Fruit fly (Drosophila melanogaster) whole organism, embryonic: ENCODE results near the gene lqf.

ENCODE experiments used
- CG14667 ChIP-seq: fragments of 200-800 bp; sonication (Bioruptor generic); IDR thresholded peaks from 2 replicates; pipeline ENCODE4 v1.3.6; 2022; ENCODE audit warnings: missing biosample characterization, missing genetic modification characterization
- CG14965 ChIP-seq: fragments of 200-800 bp; sonication (Bioruptor generic); optimal IDR thresholded peaks from 2 replicates; lab custom pipeline; 2016; ENCODE audit warnings: missing biosample characterization, missing genetic modification characterization, borderline replicate concordance
- CG15514 ChIP-seq: fragments of 200-800 bp; sonication (Bioruptor generic); optimal IDR thresholded peaks from 3 replicates; lab custom pipeline; 2017; ENCODE audit warnings: missing biosample characterization, missing genetic modification characterization, mild to moderate bottlenecking, moderate library complexity, missing genetic modification reagents
- CG8924 ChIP-seq: fragments of 200-800 bp; optimal IDR thresholded peaks from 3 replicates; lab custom pipeline; 2019; ENCODE audit warnings: missing biosample characterization, mild to moderate bottlenecking, missing genetic modification characterization, moderate library complexity
- Hey ChIP-seq: fragments of 200-800 bp; sonication (Bioruptor generic); optimal IDR thresholded peaks from 3 replicates; lab custom pipeline; 2018; ENCODE audit warnings: missing biosample characterization, mild to moderate bottlenecking, missing genetic modification characterization
- Nf-YA ChIP-seq: fragments of 200-800 bp; sonication (Bioruptor generic); IDR thresholded peaks from 2 replicates; pipeline ENCODE4 v1.3.6; 2022; ENCODE audit warnings: missing biosample characterization, missing genetic modification characterization
- Vsx1 ChIP-seq: fragments of 200-800 bp; sonication (Bioruptor generic); optimal IDR thresholded peaks from 2 replicates; lab custom pipeline; 2017; ENCODE audit warnings: missing biosample characterization, mild to moderate bottlenecking, missing genetic modification characterization, missing genetic modification reagents
- caup ChIP-seq: fragments of 200-800 bp; sonication (Bioruptor generic); optimal IDR thresholded peaks from 3 replicates; lab custom pipeline; 2017; ENCODE audit warnings: missing biosample characterization, mild to moderate bottlenecking, missing genetic modification characterization, moderate library complexity; ENCODE audit not compliant: severe bottlenecking
- lbe ChIP-seq: fragments of 200-800 bp; sonication (Bioruptor generic); optimal IDR thresholded peaks from 2 replicates; lab custom pipeline; 2016; ENCODE audit warnings: missing biosample characterization, mild to moderate bottlenecking, missing genetic modification characterization
- trh ChIP-seq: fragments of 200-800 bp; sonication (Bioruptor generic); optimal IDR thresholded peaks from 2 replicates; lab custom pipeline; 2016; ENCODE audit warnings: missing biosample characterization, missing genetic modification characterization
- tup ChIP-seq: fragments of 200-800 bp; sonication (Bioruptor generic); optimal IDR thresholded peaks from 2 replicates; lab custom pipeline; 2016; ENCODE audit warnings: missing biosample characterization, mild to moderate bottlenecking, missing genetic modification characterization, moderate library complexity

DNA sequence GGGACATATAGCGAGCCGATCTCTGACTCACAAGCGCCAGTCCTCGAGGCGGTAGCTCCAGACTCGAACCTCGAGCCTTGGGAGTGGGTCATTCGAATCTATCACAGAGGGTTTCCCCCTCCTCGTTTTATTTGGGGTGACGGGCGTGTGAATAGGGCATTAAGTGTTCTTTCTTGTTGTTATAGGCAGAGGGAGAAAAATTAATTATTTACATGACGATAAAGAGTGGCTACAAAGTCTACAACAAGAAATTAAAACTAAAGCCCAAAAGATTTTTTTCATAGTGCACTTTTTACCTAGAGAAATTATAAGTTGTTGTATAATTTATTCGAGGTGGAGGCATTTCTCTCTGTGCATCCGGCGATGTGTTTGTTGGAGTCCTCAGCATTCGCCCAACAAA lies 23.9 kb downstream of the lqf start:
- TF ChIP-seq CG15514 (GFP tag; lab: Kevin White, UChicago) (no peak), trh (GFP tag; lab: Kevin White, UChicago) (no peak), CG14965 (no peak), tup (GFP tag; lab: Kevin White, UChicago) (no peak), CG14667 (no peak), Vsx1 (GFP tag; lab: Kevin White, UChicago) (no peak), Hey (tag; lab: Kevin White, UChicago) (no peak), Nf-YA (GFP tag; lab: Robert Waterston, UW) (no peak), CG8924 (tag; lab: Kevin White, UChicago) (no peak), caup (GFP tag; lab: Kevin White, UChicago) (no peak), lbe (GFP tag; lab: Kevin White, UChicago) (no peak)
